Worm (Caenorhabditis elegans): ENCODE results near the gene memi-1.

Gene memi-1

DNA sequence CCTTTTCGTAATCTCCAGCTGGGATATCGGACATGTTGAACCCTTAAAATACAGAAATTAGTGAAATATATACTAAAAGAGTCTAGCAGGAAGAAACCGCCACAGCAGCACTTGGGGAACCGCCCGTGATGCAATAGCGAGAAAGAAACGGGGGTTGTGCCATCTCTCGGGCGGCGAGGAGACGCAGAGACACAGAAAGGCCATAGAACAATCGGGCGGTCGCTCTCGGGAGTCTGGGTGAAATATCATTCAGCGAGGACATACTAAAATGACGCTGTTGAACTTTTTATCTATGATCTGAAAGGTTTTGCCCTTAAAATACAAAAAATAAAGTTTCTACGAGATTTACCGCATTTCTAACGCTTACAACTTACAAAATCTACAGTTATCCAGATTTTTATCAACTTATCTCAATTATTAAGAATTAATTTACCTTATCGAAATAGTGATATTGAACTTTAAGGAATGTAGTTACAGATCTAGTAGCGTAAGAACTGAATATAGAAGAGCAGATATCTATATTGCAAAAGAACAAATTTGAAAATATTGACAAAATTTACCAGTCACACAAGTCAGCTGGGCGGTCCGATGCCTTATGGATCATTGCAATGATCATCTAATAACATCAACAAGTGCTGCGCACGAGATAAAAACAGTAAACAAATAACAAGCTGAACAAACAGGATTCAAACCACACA, 11.7 kb downstream of the memi-1 start, which contains the start of gene cyc-2.1 (continued):
- TF ChIP-seq nhr-47 (tag; optimal IDR thresholded peaks at IDR 0.05) (peak; percentile 38), unc-130 (tag; optimal IDR thresholded peaks at IDR 0.05) (no peak), sup-37 (GFP tag; optimal IDR thresholded peaks at IDR 0.05) (no peak), unc-98 (GFP tag; IDR thresholded peaks at IDR 0.05) (no peak), nhr-84 (tag; optimal IDR thresholded peaks at IDR 0.05) (no peak), Y116A8C.19 (tag; optimal IDR thresholded peaks at IDR 0.05; ENCODE audit: borderline replicate concordance) (no peak), unc-86 (tag; optimal IDR thresholded peaks at IDR 0.05) (peak; percentile 30), lin-15B (tag; optimal IDR thresholded peaks at IDR 0.05) (peak; percentile 35), irx-1 (tag; optimal IDR thresholded peaks at IDR 0.05) (no peak), aly-2 (tag; optimal IDR thresholded peaks at IDR 0.05) (peak; percentile 42), efl-1 (optimal IDR thresholded peaks at IDR 0.05) (peak; percentile 28 to 49), efl-1 (GFP tag; optimal IDR thresholded peaks at IDR 0.05 in 1 of 2) (peak; percentile 17 to 86), jun-1 (tag; optimal IDR thresholded peaks at IDR 0.05) (no peak), sox-4 (tag; optimal IDR thresholded peaks at IDR 0.05) (no peak), tlp-1 (tag; optimal IDR thresholded peaks at IDR 0.05) (no peak), pag-3 (tag; optimal IDR thresholded peaks at IDR 0.05; ENCODE audit: borderline replicate concordance, insufficient read depth) (no peak), unc-62 (GFP tag; optimal IDR thresholded peaks at IDR 0.05) (no peak), F16B12.6 (tag; optimal IDR thresholded peaks at IDR 0.05) (no peak), dpl-1 (GFP tag; optimal IDR thresholded peaks at IDR 0.05) (peak in 2 of 3 experiments; percentile 34), ets-5 (GFP tag; IDR thresholded peaks at IDR 0.05) (no peak), unc-30 (tag; optimal IDR thresholded peaks at IDR 0.05) (no peak), ztf-4 (tag; optimal IDR thresholded peaks at IDR 0.05) (peak; percentile 22), egl-27 (tag; optimal IDR thresholded peaks at IDR 0.05) (no peak), fkh-8 (tag; optimal IDR thresholded peaks at IDR 0.05) (peak; percentile 71), snpc-4 (tag; optimal IDR thresholded peaks at IDR 0.05) (peak; percentile 45), egl-13 (tag; optimal IDR thresholded peaks at IDR 0.05) (peak; percentile 6), nhr-28 (tag; optimal IDR thresholded peaks at IDR 0.05) (no peak), blmp-1 (tag; optimal IDR thresholded peaks at IDR 0.05) (no peak), pqm-1 (tag; optimal IDR thresholded peaks at IDR 0.05) (no peak), rnt-1 (tag; optimal IDR thresholded peaks at IDR 0.05) (peak; percentile 59), hlh-17 (GFP tag; optimal IDR thresholded peaks at IDR 0.05; ENCODE audit: borderline replicate concordance) (no peak), C16A3.4 (tag; optimal IDR thresholded peaks at IDR 0.05) (peak; percentile 58), nhr-237 (tag; optimal IDR thresholded peaks at IDR 0.05) (peak; percentile 34), nhr-20 (tag; optimal IDR thresholded peaks at IDR 0.05) (peak; percentile 80), fos-1 (tag; optimal IDR thresholded peaks at IDR 0.05) (no peak), lir-3 (tag; optimal IDR thresholded peaks at IDR 0.05; ENCODE audit: poor library complexity) (no peak), nhr-76 (tag; optimal IDR thresholded peaks at IDR 0.05) (no peak), tbx-2 (tag; optimal IDR thresholded peaks at IDR 0.05) (peak; percentile 58), mep-1 (tag; optimal IDR thresholded peaks at IDR 0.05) (peak; percentile 55), mab-9 (GFP tag; IDR thresholded peaks at IDR 0.05) (no peak), efl-3 (GFP tag; optimal IDR thresholded peaks at IDR 0.05) (no peak), mdl-1 (tag; optimal IDR thresholded peaks at IDR 0.05) (peak in 1 of 2 experiments; percentile 37), nhr-11 (tag; optimal IDR thresholded peaks at IDR 0.05) (no peak), hlh-4 (tag; optimal IDR thresholded peaks at IDR 0.05) (no peak), elt-2 (tag; optimal IDR thresholded peaks at IDR 0.05) (peak; percentile 28), lsy-2 (tag; optimal IDR thresholded peaks at IDR 0.05) (peak; percentile 80 to 91), mef-2 (tag; optimal IDR thresholded peaks at IDR 0.05) (no peak)
